Worm (Caenorhabditis elegans): Measurements from ENCODE around the gene F37C12.10.

Gene F37C12.10

DNA sequence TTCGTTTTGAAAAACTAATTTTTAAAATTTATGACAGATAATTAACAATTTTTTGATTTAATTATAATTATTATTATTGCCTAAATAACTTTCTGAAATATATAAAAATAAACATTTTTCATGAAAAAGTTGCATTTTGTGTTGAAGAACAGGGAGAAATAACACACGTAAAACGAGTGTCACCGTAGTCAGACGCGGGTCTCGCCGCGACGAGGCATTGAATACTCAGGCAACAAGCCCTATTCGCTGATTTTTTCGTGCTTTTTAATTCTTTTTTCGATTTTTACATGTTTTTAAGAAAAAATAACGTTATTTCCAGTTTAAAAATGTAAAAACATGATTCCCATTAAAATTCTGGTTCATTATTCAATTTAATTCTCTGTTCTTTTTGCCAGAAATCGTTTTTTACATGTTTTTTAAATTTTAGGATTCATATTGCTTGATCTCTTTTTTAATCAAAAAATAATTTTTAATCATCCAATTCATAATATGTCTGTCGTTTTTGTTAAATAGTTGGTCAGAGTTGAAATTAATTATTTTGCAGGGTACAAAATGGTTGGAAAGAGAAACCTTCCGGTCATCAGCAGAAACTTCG, 19.8 kb upstream of the F37C12.10 start, which contains the start of gene rpl-6 (continued):
- no peak for TF ChIP-seq nhr-23 (tag; optimal IDR thresholded peaks at IDR 0.05)
- peak in 1 of 2 experiments; percentile 68 for TF ChIP-seq mdl-1 (tag; optimal IDR thresholded peaks at IDR 0.05)
- TF ChIP-seq lin-39 (tag; optimal IDR thresholded peaks at IDR 0.05): no peak
- TF ChIP-seq unc-55 (GFP tag; optimal IDR thresholded peaks at IDR 0.05): peak; percentile 99
- peak; percentile 91 for TF ChIP-seq sma-3 (GFP tag; optimal IDR thresholded peaks at IDR 0.05)
- peak; percentile 90 for TF ChIP-seq nhr-129 (tag; optimal IDR thresholded peaks at IDR 0.05)
- peak; percentile 89 for TF ChIP-seq gmeb-1 (tag; optimal IDR thresholded peaks at IDR 0.05)
- TF ChIP-seq unc-39 (tag; optimal IDR thresholded peaks at IDR 0.05): no peak
- TF ChIP-seq nhr-6 (tag; optimal IDR thresholded peaks at IDR 0.05): peak; percentile 58
- peak; percentile 88 for TF ChIP-seq nhr-21 (tag; optimal IDR thresholded peaks at IDR 0.05)
- TF ChIP-seq aly-2 (tag; optimal IDR thresholded peaks at IDR 0.05): no peak
- no peak for TF ChIP-seq alr-1 (tag; optimal IDR thresholded peaks at IDR 0.05)
- TF ChIP-seq crh-2 (tag; optimal IDR thresholded peaks at IDR 0.05): peak; percentile 95
- peak; percentile 94 for TF ChIP-seq lin-11 (tag; optimal IDR thresholded peaks at IDR 0.05)
- peak; percentile 28 for TF ChIP-seq R02D3.7 (tag; optimal IDR thresholded peaks at IDR 0.05)
- TF ChIP-seq fos-1 (tag; optimal IDR thresholded peaks at IDR 0.05): peak; percentile 77
- TF ChIP-seq mbf-1 (tag; optimal IDR thresholded peaks at IDR 0.05): no peak
- TF ChIP-seq nhr-237 (tag; optimal IDR thresholded peaks at IDR 0.05): no peak
- TF ChIP-seq ztf-1 (GFP tag; conservative IDR thresholded peaks at IDR 0.05): no peak
- no peak for TF ChIP-seq nhr-11 (tag; optimal IDR thresholded peaks at IDR 0.05)
- peak; percentile 72 for TF ChIP-seq blmp-1 (tag; optimal IDR thresholded peaks at IDR 0.05; ENCODE audit: insufficient read depth)
- TF ChIP-seq C34F6.9 (tag; optimal IDR thresholded peaks at IDR 0.05): peak; percentile 92
- peak; percentile 50 for TF ChIP-seq nhr-77 (tag; optimal IDR thresholded peaks at IDR 0.05)
- peak; percentile 73 for TF ChIP-seq ztf-4 (tag; optimal IDR thresholded peaks at IDR 0.05)
- TF ChIP-seq ZK546.5 (tag; optimal IDR thresholded peaks at IDR 0.05): peak; percentile 85
- TF ChIP-seq unc-62 (GFP tag; optimal IDR thresholded peaks at IDR 0.05): no peak

DNA sequence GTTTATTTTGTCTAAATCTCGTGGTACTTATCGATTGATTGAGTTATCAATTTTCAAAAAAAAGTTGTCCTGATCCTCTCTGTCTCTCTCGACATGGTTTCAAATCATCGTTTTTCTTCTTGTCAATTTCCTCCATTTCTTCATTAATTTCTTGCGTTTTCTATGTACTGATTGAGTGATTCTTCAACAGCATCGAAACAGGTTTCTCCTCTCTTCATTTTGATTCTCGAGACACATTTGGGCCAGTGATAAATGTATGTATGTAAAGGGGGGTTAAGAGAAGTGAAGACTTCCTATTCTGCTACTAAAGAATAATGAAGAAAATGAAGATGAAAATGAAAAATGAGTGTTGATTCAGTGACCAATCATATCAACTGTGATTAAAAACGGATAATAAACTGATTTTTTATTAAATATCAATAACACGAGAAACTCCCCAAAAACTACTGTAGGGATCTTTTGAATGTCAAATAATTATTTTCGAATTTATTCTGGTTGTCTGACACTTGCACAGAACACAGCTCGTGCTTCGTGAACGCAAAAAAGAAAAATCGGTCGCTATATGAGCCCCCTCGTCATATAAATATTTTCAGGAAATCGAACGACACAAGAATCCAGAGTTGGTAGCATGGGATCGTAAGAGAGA, 15.1 kb upstream of the F37C12.10 start:
- TF ChIP-seq ZK546.5 (tag; optimal IDR thresholded peaks at IDR 0.05) (no peak), ztf-1 (GFP tag; conservative IDR thresholded peaks at IDR 0.05) (no peak), sma-3 (GFP tag; optimal IDR thresholded peaks at IDR 0.05) (peak; percentile 27), egl-27 (tag; optimal IDR thresholded peaks at IDR 0.05) (peak; percentile 75), gmeb-1 (tag; optimal IDR thresholded peaks at IDR 0.05) (peak; percentile 45), nhr-25 (tag; optimal IDR thresholded peaks at IDR 0.05) (peak; percentile 67), sma-9 (GFP tag; optimal IDR thresholded peaks at IDR 0.05) (peak; percentile 50), sma-9 (tag; optimal IDR thresholded peaks at IDR 0.05) (no peak), lsy-2 (tag; optimal IDR thresholded peaks at IDR 0.05) (peak in 1 of 2 experiments; percentile 20), alr-1 (tag; optimal IDR thresholded peaks at IDR 0.05) (no peak), nhr-21 (tag; optimal IDR thresholded peaks at IDR 0.05) (peak; percentile 65), fos-1 (tag; optimal IDR thresholded peaks at IDR 0.05) (peak; percentile 42), ceh-82 (tag; optimal IDR thresholded peaks at IDR 0.05) (no peak), blmp-1 (tag; optimal IDR thresholded peaks at IDR 0.05; ENCODE audit: insufficient read depth) (peak; percentile 6)

DNA sequence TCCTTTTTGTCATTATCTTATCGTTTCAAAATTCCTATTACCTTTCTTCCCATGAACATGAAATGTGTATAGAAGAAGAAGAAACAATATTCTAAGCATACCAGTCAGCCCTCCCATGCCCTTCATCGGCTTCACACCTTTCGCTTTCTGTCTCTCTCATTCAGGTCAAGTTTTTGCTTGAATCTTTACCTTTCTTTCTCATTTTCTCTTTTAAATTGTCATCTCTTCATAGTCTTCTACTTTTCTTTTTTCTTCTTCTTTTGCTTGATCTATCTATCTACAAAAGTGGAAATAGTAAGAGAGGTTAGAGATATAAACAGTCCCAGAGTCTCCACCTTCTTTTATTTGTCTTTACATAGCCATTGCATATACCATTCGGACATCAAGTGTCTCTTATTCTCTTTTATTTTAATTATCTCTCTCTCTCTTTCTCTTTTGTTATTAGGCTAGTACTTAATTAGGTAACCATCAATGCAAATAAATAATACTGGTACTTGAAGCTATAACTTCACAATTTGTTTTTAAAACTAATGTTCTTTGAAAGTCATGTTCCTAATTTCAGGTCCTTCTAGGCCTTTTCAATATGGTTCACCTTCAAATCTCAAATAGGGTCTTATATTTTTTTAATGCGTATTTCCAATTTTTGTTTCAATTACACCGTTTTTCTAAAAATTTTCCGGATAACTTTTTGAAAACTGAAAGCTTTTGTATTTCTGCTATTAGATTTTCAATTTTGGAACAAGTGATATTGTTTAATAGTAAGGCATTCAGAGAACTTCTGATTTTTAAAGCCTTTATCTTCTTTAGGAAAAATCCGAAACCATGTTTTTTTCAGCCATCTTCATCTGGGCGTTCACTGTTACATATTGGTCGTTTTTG, 13.4 kb upstream of the F37C12.10 start, which contains the start of gene dpy-31:
Gene dpy-31 (plus strand): TSS at position 829 of the 879 bp plus-strand sequence.
- no peak for TF ChIP-seq F13H6.1 (tag; optimal IDR thresholded peaks at IDR 0.05)
- TF ChIP-seq ceh-16 (tag; optimal IDR thresholded peaks at IDR 0.05): peak; percentile 22
- peak in 1 of 2 experiments; percentile 37 for TF ChIP-seq lsy-2 (tag; optimal IDR thresholded peaks at IDR 0.05)
- peak; percentile 33 for TF ChIP-seq sma-3 (GFP tag; optimal IDR thresholded peaks at IDR 0.05)
- no peak for TF ChIP-seq unc-39 (tag; optimal IDR thresholded peaks at IDR 0.05)
- peak; percentile 64 for TF ChIP-seq nhr-21 (tag; optimal IDR thresholded peaks at IDR 0.05)
- TF ChIP-seq crh-2 (tag; optimal IDR thresholded peaks at IDR 0.05): peak; percentile 39
- peak; percentile 27 for TF ChIP-seq fos-1 (tag; optimal IDR thresholded peaks at IDR 0.05)
- TF ChIP-seq blmp-1 (tag; optimal IDR thresholded peaks at IDR 0.05; ENCODE audit: insufficient read depth): peak; percentile 99
- TF ChIP-seq egl-27 (tag; optimal IDR thresholded peaks at IDR 0.05): peak; percentile 88
- no peak for TF ChIP-seq nhr-10 (tag; optimal IDR thresholded peaks at IDR 0.05)
- peak; percentile 90 for TF ChIP-seq nhr-25 (tag; optimal IDR thresholded peaks at IDR 0.05)
- TF ChIP-seq sma-9 (GFP tag; optimal IDR thresholded peaks at IDR 0.05): peak; percentile 57
- no peak for TF ChIP-seq sma-9 (tag; optimal IDR thresholded peaks at IDR 0.05)

Measured in whole organism, L2 larva.